Fruit fly (Drosophila melanogaster): ENCODE results near the gene CG13461.

The CG13461 gene

dm6 chr3L:15052390-15052789 is at the start of gene CG13461:
TSS of gene CG13461 (minus strand) at chr3L:15052490.
- TF ChIP-seq Lpt (GFP tag; optimal IDR thresholded peaks at IDR 0.05), result no peak
- no peak for TF ChIP-seq pdm3 (GFP tag; optimal IDR thresholded peaks at IDR 0.05)
- TF ChIP-seq CG6792 (GFP tag; optimal IDR thresholded peaks at IDR 0.05), result no peak
- no peak for TF ChIP-seq CG8119 (GFP tag; IDR thresholded peaks at IDR 0.05)
- TF ChIP-seq Gug (GFP tag; IDR thresholded peaks at IDR 0.05), result no peak
- TF ChIP-seq OdsH (GFP tag; optimal IDR thresholded peaks at IDR 0.05), result no peak

- peak; percentile 84 for TF ChIP-seq svp (GFP tag)
- TF ChIP-seq Ets21C (GFP tag; optimal IDR thresholded peaks at IDR 0.05), result peak; percentile 2
- no peak for TF ChIP-seq CG8319 (GFP tag; optimal IDR thresholded peaks at IDR 0.05)
- no peak for TF ChIP-seq CG8119 (GFP tag; IDR thresholded peaks at IDR 0.05)
- TF ChIP-seq CG6808 (GFP tag; optimal IDR thresholded peaks at IDR 0.05), result peak; percentile 6
- peak; percentile 51 for TF ChIP-seq esn (GFP tag; optimal IDR thresholded peaks at IDR 0.05)
- TF ChIP-seq Hr4 (GFP tag; optimal IDR thresholded peaks at IDR 0.05), result peak; percentile 34
- no peak for TF ChIP-seq salr (GFP tag; optimal IDR thresholded peaks at IDR 0.05)
- peak; percentile 33 for TF ChIP-seq CG10669 (GFP tag; optimal IDR thresholded peaks at IDR 0.05)
- no peak for TF ChIP-seq fkh (GFP tag; optimal IDR thresholded peaks at IDR 0.05)
- no peak for TF ChIP-seq CG1621 (tag; optimal IDR thresholded peaks at IDR 0.05)
- TF ChIP-seq CG16779 (tag; optimal IDR thresholded peaks at IDR 0.05), result peak; percentile 1
- no peak for TF ChIP-seq CG8632 (GFP tag; optimal IDR thresholded peaks at IDR 0.05)
- TF ChIP-seq Lpt (GFP tag; optimal IDR thresholded peaks at IDR 0.05), result peak; percentile 41
- peak; percentile 3 for TF ChIP-seq CG9139 (GFP tag; optimal IDR thresholded peaks at IDR 0.05)
- peak; percentile 2 for TF ChIP-seq CG11762 (GFP tag; optimal IDR thresholded peaks at IDR 0.05; ENCODE audit: insufficient read depth)
- TF ChIP-seq dac (GFP tag; optimal IDR thresholded peaks at IDR 0.05), result no peak
- TF ChIP-seq Blimp-1 (GFP tag; optimal IDR thresholded peaks at IDR 0.05), result peak; percentile 46
- no peak for TF ChIP-seq CG11294 (GFP tag; IDR thresholded peaks at IDR 0.05)
- TF ChIP-seq vri (GFP tag; optimal IDR thresholded peaks at IDR 0.05), result peak; percentile 69
- peak; percentile 40 for TF ChIP-seq lz (GFP tag; optimal IDR thresholded peaks at IDR 0.05)
- TF ChIP-seq spab (GFP tag; optimal IDR thresholded peaks at IDR 0.05), result peak; percentile 43
- no peak for TF ChIP-seq Hr38 (GFP tag; optimal IDR thresholded peaks at IDR 0.05)
- TF ChIP-seq CG3032 (tag; optimal IDR thresholded peaks at IDR 0.05), result no peak
- no peak for TF ChIP-seq Eip93F (GFP tag; optimal IDR thresholded peaks at IDR 0.05)
- TF ChIP-seq OdsH (GFP tag; optimal IDR thresholded peaks at IDR 0.05), result no peak
- TF ChIP-seq Sox102F (GFP tag; optimal IDR thresholded peaks at IDR 0.05), result peak; percentile 56
- TF ChIP-seq CG6163 (GFP tag; IDR thresholded peaks at IDR 0.05), result peak; percentile 53; the same call in 2 of the 3 replicates
- peak; percentile 13 for TF ChIP-seq CG10631 (GFP tag; optimal IDR thresholded peaks at IDR 0.05)
- peak; percentile 68 for TF ChIP-seq Sox14 (GFP tag; optimal IDR thresholded peaks at IDR 0.05)
- TF ChIP-seq dsx (GFP tag; optimal IDR thresholded peaks at IDR 0.05; ENCODE audit: poor library complexity, severe bottlenecking), result peak; percentile 63
- peak; percentile 12 for TF ChIP-seq CG3919 (GFP tag; optimal IDR thresholded peaks at IDR 0.05)
- TF ChIP-seq fd59A (GFP tag; optimal IDR thresholded peaks at IDR 0.05), result no peak
- peak; percentile 33 for TF ChIP-seq Smox (GFP tag; optimal IDR thresholded peaks at IDR 0.05)
- peak; percentile 10 for TF ChIP-seq Ets96B (tag; optimal IDR thresholded peaks at IDR 0.05)
- TF ChIP-seq acj6 (GFP tag; optimal IDR thresholded peaks at IDR 0.05), result peak; percentile 52
- TF ChIP-seq CG34406 (GFP tag; optimal IDR thresholded peaks at IDR 0.05), result peak; percentile 2
- peak; percentile 52 for TF ChIP-seq Hr39 (GFP tag; optimal IDR thresholded peaks at IDR 0.05)
- peak; percentile 1 for TF ChIP-seq Sox15 (GFP tag; optimal IDR thresholded peaks at IDR 0.05)
- TF ChIP-seq CG6276 (GFP tag; optimal IDR thresholded peaks at IDR 0.05), result no peak
- peak; percentile 59 for TF ChIP-seq pdm3 (GFP tag; optimal IDR thresholded peaks at IDR 0.05)
- TF ChIP-seq net (GFP tag; optimal IDR thresholded peaks at IDR 0.05), result peak; percentile 16
- TF ChIP-seq CG6854 (GFP tag; optimal IDR thresholded peaks at IDR 0.05), result peak; percentile 100
- TF ChIP-seq topi (GFP tag; optimal IDR thresholded peaks at IDR 0.05), result peak; percentile 8
- peak in 1 of 2 experiments; percentile 85 for TF ChIP-seq ss (GFP tag; optimal IDR thresholded peaks at IDR 0.05)
Measured at dm6 chr3L:15101639-15102413, 49.5 kb upstream of the CG13461 start.
